Worm (Caenorhabditis elegans): ENCODE data around the gene Y110A2AL.5.
"Not testable (repeated sequence)": the region's sequence is repeated elsewhere in the genome, so short reads cannot be mapped to it uniquely, and the experiment has no call there.

Gene Y110A2AL.5

ce11 chrII:2832098-2832497 is 32.2 kb upstream of the Y110A2AL.5 start:
- TF ChIP-seq egl-5 (tag; optimal IDR thresholded peaks at IDR 0.05) (peak; percentile 25), nhr-77 (tag; optimal IDR thresholded peaks at IDR 0.05) (no peak), nhr-67 (tag; optimal IDR thresholded peaks at IDR 0.05) (no peak), elt-2 (tag; optimal IDR thresholded peaks at IDR 0.05) (peak; percentile 6), pha-4 (tag; optimal IDR thresholded peaks at IDR 0.05) (peak; percentile 82), ama-1 (optimal IDR thresholded peaks at IDR 0.05) (no peak), hmg-11 (tag; optimal IDR thresholded peaks at IDR 0.05) (peak; percentile 25), nfya-1 (tag; optimal IDR thresholded peaks at IDR 0.05; ENCODE audit: insufficient read depth) (peak; percentile 64), pqm-1 (tag; optimal IDR thresholded peaks at IDR 0.05) (peak; percentile 22)

DNA sequence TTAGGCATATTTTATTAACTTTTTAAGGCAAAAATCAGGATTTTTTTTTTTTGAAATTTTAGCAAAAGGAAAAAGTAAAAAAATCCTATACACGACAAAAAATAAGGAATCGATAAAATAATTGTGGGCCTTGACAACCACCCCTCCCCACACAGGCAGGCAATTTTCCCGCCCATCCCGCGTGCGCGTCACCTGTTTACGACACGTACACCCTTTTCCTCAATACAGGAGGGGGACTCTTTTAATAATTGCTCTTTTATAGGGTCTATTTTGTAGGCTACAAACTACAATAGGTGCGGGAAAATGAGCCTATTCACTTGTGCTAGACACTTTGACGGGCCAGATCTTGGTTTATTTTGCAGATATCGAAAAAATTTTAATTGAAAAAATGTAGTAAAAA is 31.8 kb upstream of the Y110A2AL.5 start:
- TF ChIP-seq eor-1 (tag; optimal IDR thresholded peaks at IDR 0.05) (no peak), egl-5 (tag; optimal IDR thresholded peaks at IDR 0.05) (no peak), sea-2 (GFP tag; optimal IDR thresholded peaks at IDR 0.05) (no peak), ztf-11 (tag; optimal IDR thresholded peaks at IDR 0.05) (no peak), fos-1 (tag; optimal IDR thresholded peaks at IDR 0.05) (no peak), ceh-9 (tag; optimal IDR thresholded peaks at IDR 0.05) (no peak), daf-12 (tag; optimal IDR thresholded peaks at IDR 0.05) (no peak), egl-27 (tag; optimal IDR thresholded peaks at IDR 0.05) (no peak), lin-39 (tag; optimal IDR thresholded peaks at IDR 0.05) (no peak), nhr-12 (tag; optimal IDR thresholded peaks at IDR 0.05) (no peak), R02D3.7 (tag; optimal IDR thresholded peaks at IDR 0.05) (no peak), nhr-43 (tag; optimal IDR thresholded peaks at IDR 0.05; ENCODE audit: poor library complexity, severe bottlenecking) (no peak), zag-1 (tag; optimal IDR thresholded peaks at IDR 0.05) (no peak)

- TF ChIP-seq jun-1 (tag; optimal IDR thresholded peaks at IDR 0.05) (peak; percentile 5), pqm-1 (tag; optimal IDR thresholded peaks at IDR 0.05) (peak; percentile 84), pha-4 (tag; optimal IDR thresholded peaks at IDR 0.05) (peak; percentile 86), nhr-43 (tag; optimal IDR thresholded peaks at IDR 0.05; ENCODE audit: poor library complexity, severe bottlenecking) (no peak), elt-2 (tag; optimal IDR thresholded peaks at IDR 0.05) (peak; percentile 86)
These were observed 30.2 kb upstream of the Y110A2AL.5 start for ce11 chrII:2834105-2834504.

ce11 chrII:2836853-2837252 is 27.5 kb upstream of the Y110A2AL.5 start, which contains the start of gene K12H6.7:
TSS of gene K12H6.7 (minus strand) at chrII:2836953.
- TF ChIP-seq nhr-28 (tag; optimal IDR thresholded peaks at IDR 0.05) = no peak
- TF ChIP-seq ztf-4 (tag; optimal IDR thresholded peaks at IDR 0.05) = no peak
- no peak for TF ChIP-seq nhr-25 (tag; optimal IDR thresholded peaks at IDR 0.05)
- TF ChIP-seq nhr-11 (tag; optimal IDR thresholded peaks at IDR 0.05) = no peak
- no peak for TF ChIP-seq egl-27 (tag; optimal IDR thresholded peaks at IDR 0.05)
- no peak for TF ChIP-seq lin-15B (tag; optimal IDR thresholded peaks at IDR 0.05)
- no peak for TF ChIP-seq jun-1 (tag; optimal IDR thresholded peaks at IDR 0.05)
- no peak for TF ChIP-seq lsy-12 (tag; optimal IDR thresholded peaks at IDR 0.05)
- TF ChIP-seq R02D3.7 (tag; optimal IDR thresholded peaks at IDR 0.05) = no peak
- TF ChIP-seq eor-1 (tag; optimal IDR thresholded peaks at IDR 0.05) = no peak
- TF ChIP-seq mml-1 (tag; optimal IDR thresholded peaks at IDR 0.05) = no peak
- no peak for TF ChIP-seq nhr-43 (tag; optimal IDR thresholded peaks at IDR 0.05; ENCODE audit: poor library complexity, severe bottlenecking)
- no peak for TF ChIP-seq egl-5 (tag; optimal IDR thresholded peaks at IDR 0.05)
- TF ChIP-seq aly-2 (tag; optimal IDR thresholded peaks at IDR 0.05) = no peak
- no peak for TF ChIP-seq ztf-11 (tag; optimal IDR thresholded peaks at IDR 0.05)
- TF ChIP-seq nfya-1 (tag; optimal IDR thresholded peaks at IDR 0.05; ENCODE audit: insufficient read depth) = no peak
- TF ChIP-seq ceh-82 (tag; optimal IDR thresholded peaks at IDR 0.05) = no peak
- no peak for TF ChIP-seq nhr-23 (tag; optimal IDR thresholded peaks at IDR 0.05)

DNA sequence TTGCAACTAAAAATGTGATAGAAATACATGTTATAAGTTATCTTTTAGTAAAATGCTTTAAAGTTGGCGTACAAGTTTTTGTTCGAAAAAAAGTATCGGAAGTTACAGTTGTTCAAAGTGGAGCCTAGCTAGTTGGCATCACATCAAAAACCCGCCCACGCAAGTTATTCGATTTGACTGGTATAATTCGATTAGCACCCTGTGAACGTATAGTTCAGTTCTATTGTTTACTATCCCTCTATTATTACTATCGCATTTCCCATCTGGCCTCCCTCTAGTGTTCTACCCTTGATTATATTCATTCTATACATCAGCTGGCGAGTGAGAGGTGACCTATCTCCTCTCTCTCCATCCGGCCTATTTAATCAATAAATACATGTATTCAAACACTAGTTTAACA is 25.3 kb upstream of the Y110A2AL.5 start, which contains the start of gene Y110A2AL.4:
Gene Y110A2AL.4 (plus strand): TSS at position 301 of the 400 bp plus-strand sequence.
- TF ChIP-seq nhr-28, ztf-11, ceh-9 (tag; optimal IDR thresholded peaks at IDR 0.05): not testable (repeated sequence)

DNA sequence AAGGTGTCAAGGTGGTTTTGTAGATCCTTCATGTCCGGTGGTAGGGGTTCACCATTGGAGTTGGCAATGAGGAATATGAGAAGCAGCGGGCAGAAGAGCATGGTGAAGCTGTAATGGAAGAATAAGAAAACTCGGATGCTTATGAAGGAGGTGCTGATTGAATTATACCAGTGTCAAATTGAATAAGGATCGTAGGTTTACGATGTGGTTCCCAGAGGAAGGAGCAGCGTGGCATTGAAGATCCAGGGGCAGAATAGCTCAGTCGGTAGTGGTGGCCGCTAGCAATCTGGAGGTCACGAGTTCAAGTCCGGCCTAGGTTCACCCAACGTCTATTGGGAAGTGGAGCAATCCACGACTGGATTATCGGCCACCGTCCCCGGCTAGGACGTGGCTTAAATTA is 22.8 kb upstream of the Y110A2AL.5 start, which contains the start of gene Y110A2AL.6:
Gene Y110A2AL.6 (minus strand): TSS at position 101 of the 400 bp plus-strand sequence.
- TF ChIP-seq nhr-77 (tag; optimal IDR thresholded peaks at IDR 0.05) (no peak), nhr-76 (tag; optimal IDR thresholded peaks at IDR 0.05) (no peak), lin-15B (tag; optimal IDR thresholded peaks at IDR 0.05) (no peak), unc-62 (GFP tag; optimal IDR thresholded peaks at IDR 0.05) (no peak), unc-39 (tag; optimal IDR thresholded peaks at IDR 0.05) (no peak), eor-1 (tag; optimal IDR thresholded peaks at IDR 0.05) (no peak), nhr-237 (tag; optimal IDR thresholded peaks at IDR 0.05) (no peak), fkh-2 (tag; optimal IDR thresholded peaks at IDR 0.05) (no peak), fkh-10 (GFP tag; optimal IDR thresholded peaks at IDR 0.05) (no peak), R02D3.7 (tag; optimal IDR thresholded peaks at IDR 0.05) (no peak), skn-1 (tag; optimal IDR thresholded peaks at IDR 0.05) (no peak), nhr-25 (tag; optimal IDR thresholded peaks at IDR 0.05) (no peak), lsy-12 (tag; optimal IDR thresholded peaks at IDR 0.05) (no peak), nhr-43 (tag; optimal IDR thresholded peaks at IDR 0.05; ENCODE audit: poor library complexity, severe bottlenecking) (no peak), ceh-82 (tag; optimal IDR thresholded peaks at IDR 0.05) (no peak), pha-4 (tag; optimal IDR thresholded peaks at IDR 0.05) (no peak), elt-1 (tag; optimal IDR thresholded peaks at IDR 0.05) (no peak), ZK546.5 (tag; optimal IDR thresholded peaks at IDR 0.05) (no peak)
